Fruit fly (Drosophila melanogaster) S2 (cell line): ENCODE results near the gene alpha-Man-IIa.
A peak's percentile ranks its signal among the peaks of the same experiment; 100 is the strongest.

Experiments used
- CG8478 ChIP-seq: fragments of >200 bp; optimal IDR thresholded peaks from 2 replicates; lab custom pipeline; 2018
- CTCF ChIP-seq, 2 experiments: fragments of >200 bp; optimal IDR thresholded peaks; 2 replicates each; lab custom pipeline; 2018

Gene alpha-Man-IIa

dm6 chr3R:9393542-9394025, 18.8 kb upstream of the alpha-Man-IIa start:
- no peak for TF ChIP-seq CTCF (optimal IDR thresholded peaks at IDR 0.05; lab: Kevin White, UChicago)
- no peak for TF ChIP-seq CG8478 (lab: Kevin White, UChicago)

- TF ChIP-seq CTCF (optimal IDR thresholded peaks at IDR 0.05; lab: Kevin White, UChicago): no peak
- TF ChIP-seq CG8478 (lab: Kevin White, UChicago): no peak
These were observed 17.8 kb upstream of the alpha-Man-IIa start, which contains the start of gene FER for dm6 chr3R:9394385-9395042. TSS of gene FER (minus strand) at chr3R:9394546.

- no peak for TF ChIP-seq CTCF (optimal IDR thresholded peaks at IDR 0.05; lab: Kevin White, UChicago)
- no peak for TF ChIP-seq CG8478 (lab: Kevin White, UChicago)
These were observed 16.4 kb upstream of the alpha-Man-IIa start for dm6 chr3R:9395998-9396397.

DNA sequence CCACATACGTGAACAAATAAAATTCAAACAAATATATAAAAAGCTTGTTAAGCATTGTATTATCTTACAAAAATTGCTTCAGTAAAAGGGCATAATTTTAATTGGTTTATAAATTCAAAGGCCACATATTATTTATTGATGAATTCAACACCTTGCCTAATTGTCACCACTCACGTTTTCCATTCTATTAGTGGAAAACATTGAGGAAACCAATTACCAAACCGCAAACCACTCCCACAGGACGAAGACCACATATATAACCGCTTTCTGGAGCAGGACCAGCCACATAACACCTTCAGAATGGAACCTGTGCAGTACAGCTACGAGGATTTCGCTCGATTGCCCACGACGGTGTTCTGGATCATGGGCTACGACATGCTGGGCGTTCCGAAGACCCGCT, 14.5 kb upstream of the alpha-Man-IIa start, which contains the start of gene Or85f:
TSS of gene Or85f (plus strand) at position 301 of the 400 bp plus-strand sequence.
- TF ChIP-seq CG8478 (lab: Kevin White, UChicago) (no peak), CTCF (optimal IDR thresholded peaks at IDR 0.05; lab: Kevin White, UChicago) (no peak)

DNA sequence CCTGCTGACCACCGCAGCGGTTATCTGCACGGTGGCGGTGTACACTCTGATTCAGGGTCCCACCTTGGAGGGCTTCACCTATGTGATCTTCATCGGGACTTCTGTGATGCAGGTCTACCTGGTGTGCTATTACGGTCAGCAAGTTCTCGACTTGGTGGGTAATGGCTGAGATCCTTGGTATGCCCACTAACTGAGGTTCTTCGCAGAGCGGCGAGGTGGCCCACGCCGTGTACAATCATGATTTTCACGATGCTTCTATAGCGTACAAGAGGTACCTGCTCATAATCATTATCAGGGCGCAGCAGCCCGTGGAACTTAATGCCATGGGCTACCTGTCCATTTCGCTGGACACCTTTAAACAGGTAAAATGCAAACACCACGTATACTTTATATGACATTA, 13.3 kb upstream of the alpha-Man-IIa start:
- TF ChIP-seq CTCF (optimal IDR thresholded peaks at IDR 0.05; lab: Kevin White, UChicago) (no peak), CG8478 (lab: Kevin White, UChicago) (no peak)

DNA sequence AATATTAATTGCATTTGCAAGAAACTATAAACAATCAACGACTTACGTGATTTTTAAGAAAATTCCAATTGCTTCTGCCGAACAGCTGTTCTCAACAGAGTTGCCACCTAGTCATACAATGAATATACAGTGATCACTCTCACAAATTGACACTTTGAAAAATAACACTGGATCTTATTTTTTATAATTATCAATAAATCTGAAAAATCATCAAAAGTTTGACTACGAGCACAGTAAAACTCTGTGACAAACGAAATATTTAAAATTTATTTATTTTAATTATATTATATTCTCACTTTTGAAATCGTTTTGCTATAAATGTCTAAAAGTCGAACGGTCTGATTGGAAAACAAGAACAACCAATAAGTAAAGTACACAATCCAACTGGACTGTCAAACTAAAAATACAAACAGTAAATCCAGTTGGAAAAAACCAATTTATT, 12.4 kb upstream of the alpha-Man-IIa start, which contains the start of gene CG34117:
TSS of gene CG34117 (minus strand) at position 103 of the 442 bp plus-strand sequence.
- TF ChIP-seq CG8478 (lab: Kevin White, UChicago): no peak
- TF ChIP-seq CTCF (optimal IDR thresholded peaks at IDR 0.05; lab: Kevin White, UChicago): no peak

- TF ChIP-seq CTCF (optimal IDR thresholded peaks at IDR 0.05; lab: Kevin White, UChicago) (peak; percentile 29 to 31), CG8478 (lab: Kevin White, UChicago) (no peak)
These were observed 11.2 kb upstream of the alpha-Man-IIa start, which contains the start of the genes RpL34b and CG8132 for dm6 chr3R:9401127-9401603. TSS of gene RpL34b (minus strand) at chr3R:9401226. TSS of gene CG8132 (plus strand) at chr3R:9401495.

- TF ChIP-seq CG8478 (lab: Kevin White, UChicago) (no peak), CTCF (optimal IDR thresholded peaks at IDR 0.05; lab: Kevin White, UChicago) (no peak)
These were observed 8.2 kb upstream of the alpha-Man-IIa start, which contains the start of the genes CG9356, BBIP1 and CG8135 for dm6 chr3R:9404104-9404512. TSS of gene CG9356 (minus strand) at chr3R:9404269. TSS of gene BBIP1 (plus strand) at chr3R:9404385. TSS of gene CG8135 (plus strand) at chr3R:9404385.

- TF ChIP-seq CTCF (optimal IDR thresholded peaks at IDR 0.05; lab: Kevin White, UChicago) (no peak), CG8478 (lab: Kevin White, UChicago) (no peak)
These were observed 4.3 kb upstream of the alpha-Man-IIa start, which contains the start of gene CG44261 for dm6 chr3R:9408069-9408468. TSS of gene CG44261 (minus strand) at chr3R:9408169.

DNA sequence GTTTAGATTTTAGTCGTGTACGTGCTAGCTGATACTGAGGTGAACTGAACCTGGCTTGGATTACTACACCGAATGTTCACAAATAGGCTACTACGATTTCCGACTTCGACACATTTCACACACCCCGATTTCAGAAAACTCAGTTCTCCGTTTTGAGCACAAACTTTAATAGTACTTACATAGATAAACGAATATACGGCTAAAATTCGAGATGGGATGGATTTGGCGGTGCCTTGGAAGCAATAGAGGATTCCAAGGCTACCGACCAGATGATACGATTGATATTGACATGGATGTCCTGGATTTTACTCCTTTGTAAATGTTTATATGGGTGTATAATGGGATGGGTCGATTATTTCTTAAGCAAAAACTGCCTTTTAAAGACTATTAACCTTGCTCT, 2.2 kb upstream of the alpha-Man-IIa start, which contains the start of gene betaTub85D:
TSS of gene betaTub85D (minus strand) at position 101 of the 400 bp plus-strand sequence.
- TF ChIP-seq CTCF (optimal IDR thresholded peaks at IDR 0.05; lab: Kevin White, UChicago) (no peak), CG8478 (lab: Kevin White, UChicago) (no peak)

DNA sequence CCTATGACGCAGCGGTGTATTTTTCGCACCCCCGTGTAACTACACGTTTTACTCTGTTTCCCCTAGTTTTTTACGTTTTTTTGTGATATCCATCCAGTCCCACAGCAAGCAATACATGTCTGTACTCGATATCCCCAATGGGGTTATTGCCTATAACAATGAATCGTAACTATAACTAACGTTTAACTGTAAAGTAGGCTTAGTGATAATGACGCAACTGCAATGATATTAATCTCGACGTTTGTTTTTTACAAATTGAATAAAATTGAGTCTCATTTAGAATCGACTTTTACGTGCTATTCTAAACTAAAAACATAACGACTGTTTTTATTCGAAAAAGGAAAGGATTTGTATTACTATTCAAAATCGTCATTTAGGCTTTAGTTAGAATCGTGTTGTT, 4.6 kb downstream of the alpha-Man-IIa start:
- TF ChIP-seq CG8478 (lab: Kevin White, UChicago): no peak
- TF ChIP-seq CTCF (optimal IDR thresholded peaks at IDR 0.05; lab: Kevin White, UChicago): no peak

- TF ChIP-seq CG8478 (lab: Kevin White, UChicago): no peak
- no peak for TF ChIP-seq CTCF (optimal IDR thresholded peaks at IDR 0.05; lab: Kevin White, UChicago)
These were observed 5.4 kb downstream of the alpha-Man-IIa start, which contains the start of gene ps for dm6 chr3R:9417577-9418334. TSS of gene ps (plus strand) at chr3R:9417940.

- no peak for TF ChIP-seq CTCF (optimal IDR thresholded peaks at IDR 0.05; lab: Kevin White, UChicago)
- no peak for TF ChIP-seq CG8478 (lab: Kevin White, UChicago)
These were observed 6.3 kb downstream of the alpha-Man-IIa start for dm6 chr3R:9418373-9419299.
